Worm (Caenorhabditis elegans) whole organism, L2 larva: ENCODE data around the gene dhs-18.

Source experiments
- ZK546.5 ChIP-seq: sonication (generic microtip); optimal IDR thresholded peaks from 2 replicates; lab custom pipeline; 2017; ENCODE audit warnings: missing biosample characterization, missing genetic modification characterization
- ama-1 ChIP-seq: fragments of 150-350 bp; optimal IDR thresholded peaks from 2 replicates; lab custom pipeline; 2018; ENCODE audit warnings: inconsistent platforms
- blmp-1 ChIP-seq: sonication (generic microtip); optimal IDR thresholded peaks from 2 replicates; lab custom pipeline; 2017; ENCODE audit warnings: missing genetic modification characterization, mild to moderate bottlenecking, missing compliant biosample characterization, antibody characterized with exemption, moderate library complexity; ENCODE audit not compliant: insufficient read depth
- unc-39 ChIP-seq: fragments of 150-350 bp; optimal IDR thresholded peaks from 2 replicates; lab custom pipeline; 2014; ENCODE audit warnings: missing biosample characterization, missing genetic modification characterization

- no peak for TF ChIP-seq ZK546.5
- no peak for TF ChIP-seq ama-1 (lab: Kevin White, UChicago)
- TF ChIP-seq blmp-1 (tag; lab: Kevin White, UChicago), result no peak
- TF ChIP-seq unc-39, result no peak
Measured at ce11 chrV:11071453-11071852, 24.8 kb upstream of the dhs-18 start.
